Worm (Caenorhabditis elegans) whole organism, L1 larva: ENCODE measurements around the gene odd-1.
A peak's percentile ranks its signal among the peaks of the same experiment; 100 is the strongest.

Source experiments
- C16A3.4 ChIP-seq: fragments of 150-350 bp; optimal IDR thresholded peaks from 2 replicates; lab custom pipeline; 2014; ENCODE audit warnings: missing biosample characterization, missing genetic modification characterization
- C34B4.2 ChIP-seq: sonication (generic microtip); optimal IDR thresholded peaks from 2 replicates; lab custom pipeline; 2017; ENCODE audit warnings: mild to moderate bottlenecking, missing genetic modification characterization, missing compliant biosample characterization
- F16B12.6 ChIP-seq: fragments of 150-350 bp; optimal IDR thresholded peaks from 2 replicates; lab custom pipeline; 2014; ENCODE audit warnings: missing biosample characterization, missing genetic modification characterization
- Y116A8C.19 ChIP-seq: sonication (generic microtip); optimal IDR thresholded peaks from 2 replicates; lab custom pipeline; 2016; ENCODE audit warnings: missing compliant biosample characterization, missing genetic modification characterization, borderline replicate concordance
- aha-1 ChIP-seq: fragments of 150-350 bp; optimal IDR thresholded peaks from 2 replicates; lab custom pipeline; 2014; ENCODE audit warnings: missing biosample characterization, missing genetic modification characterization
- alr-1 ChIP-seq: fragments of 200-800 bp; sonication (Bioruptor generic); optimal IDR thresholded peaks from 2 replicates; lab custom pipeline; 2018; ENCODE audit warnings: borderline replicate concordance, mild to moderate bottlenecking, missing genetic modification characterization, missing compliant biosample characterization
- aly-2 ChIP-seq: fragments of 150-350 bp; optimal IDR thresholded peaks from 2 replicates; lab custom pipeline; 2014; ENCODE audit warnings: missing biosample characterization, missing genetic modification characterization
- ama-1 ChIP-seq: fragments of 150-350 bp; optimal IDR thresholded peaks from 2 replicates; lab custom pipeline; 2014
- blmp-1 ChIP-seq: fragments of 150-350 bp; optimal IDR thresholded peaks from 2 replicates; lab custom pipeline; 2014; ENCODE audit warnings: missing biosample characterization, missing genetic modification characterization
- ceh-63 ChIP-seq: fragments of 200-800 bp; sonication (Bioruptor generic); optimal IDR thresholded peaks from 2 replicates; lab custom pipeline; 2018; ENCODE audit warnings: mild to moderate bottlenecking, missing genetic modification characterization, missing compliant biosample characterization
- ceh-8 ChIP-seq: fragments of 200-800 bp; sonication (Bioruptor generic); optimal IDR thresholded peaks from 2 replicates; lab custom pipeline; 2018; ENCODE audit warnings: mild to moderate bottlenecking, missing genetic modification characterization, moderate library complexity, missing compliant biosample characterization
- ceh-82 ChIP-seq, 3 experiments: fragments of 150-350 bp in 1 of 3; sonication (generic microtip) in 2 of 3; optimal IDR thresholded peaks; 2 replicates each; lab custom pipeline; 2014 to 2017; ENCODE audit warnings: missing biosample characterization in 3 of 3, missing genetic modification characterization in 3 of 3
- ces-1 ChIP-seq: fragments of 150-350 bp; optimal IDR thresholded peaks from 2 replicates; lab custom pipeline; 2014; ENCODE audit warnings: missing biosample characterization, missing genetic modification reagents, missing genetic modification characterization
- egl-13 ChIP-seq: sonication (generic microtip); optimal IDR thresholded peaks from 2 replicates; lab custom pipeline; 2016; ENCODE audit warnings: missing genotype, missing genetic modification reagents, missing genetic modification characterization, missing compliant biosample characterization
- egl-27 ChIP-seq, 2 experiments: fragments of 150-350 bp in 1 of 2; sonication (generic microtip); optimal IDR thresholded peaks; 3 replicates each; lab custom pipeline; 2017 to 2018; ENCODE audit warnings: missing biosample characterization in 2 of 2, missing genetic modification characterization in 2 of 2, missing genetic modification reagents in 2 of 2
- elt-3 ChIP-seq, 6 experiments: fragments of 150-350 bp in 1 of 6; sonication (generic microtip); optimal IDR thresholded peaks; 2 replicates each; lab custom pipeline; 2017 to 2018; ENCODE audit warnings: missing biosample characterization in 6 of 6, missing genetic modification characterization in 6 of 6, inconsistent platforms in 1 of 6
- fkh-10 ChIP-seq: sonication (generic microtip); optimal IDR thresholded peaks from 2 replicates; lab custom pipeline; 2017; ENCODE audit warnings: missing biosample characterization, missing genetic modification reagents, missing genetic modification characterization
- fkh-4 ChIP-seq: sonication (generic microtip); optimal IDR thresholded peaks from 2 replicates; lab custom pipeline; 2016; ENCODE audit warnings: missing compliant biosample characterization, missing genetic modification characterization, borderline replicate concordance
- grh-1 ChIP-seq: fragments of 200-800 bp; sonication (Bioruptor generic); IDR thresholded peaks from 2 replicates; pipeline ENCODE4 v1.3.6; 2022; ENCODE audit warnings: missing genetic modification reagents, missing genetic modification characterization, missing compliant biosample characterization
- hlh-17 ChIP-seq: fragments of 200-800 bp; sonication (Bioruptor generic); optimal IDR thresholded peaks from 2 replicates; lab custom pipeline; 2018; ENCODE audit warnings: missing genetic modification characterization, mild to moderate bottlenecking, missing compliant biosample characterization, moderate library complexity, borderline replicate concordance
- hlh-4 ChIP-seq: sonication (generic microtip); optimal IDR thresholded peaks from 2 replicates; lab custom pipeline; 2016; ENCODE audit warnings: mild to moderate bottlenecking, missing genetic modification characterization, missing compliant biosample characterization
- hpl-2 ChIP-seq: fragments of 150-350 bp; optimal IDR thresholded peaks from 2 replicates; lab custom pipeline; 2014; ENCODE audit warnings: missing biosample characterization, missing genetic modification reagents, missing genetic modification characterization
- jun-1 ChIP-seq: fragments of 150-350 bp; optimal IDR thresholded peaks from 2 replicates; lab custom pipeline; 2014; ENCODE audit warnings: missing biosample characterization, missing genetic modification reagents, missing genetic modification characterization
- lin-13 ChIP-seq: fragments of 150-350 bp; optimal IDR thresholded peaks from 2 replicates; lab custom pipeline; 2014; ENCODE audit warnings: missing biosample characterization, missing genetic modification reagents, missing genetic modification characterization
- lin-14 ChIP-seq: fragments of 200-800 bp; sonication (Bioruptor generic); optimal IDR thresholded peaks from 2 replicates; lab custom pipeline; 2018; ENCODE audit warnings: mild to moderate bottlenecking, missing genetic modification characterization, moderate library complexity, missing compliant biosample characterization
- lin-15B ChIP-seq: fragments of 150-350 bp; sonication (generic microtip); optimal IDR thresholded peaks from 3 replicates; lab custom pipeline; 2014; ENCODE audit warnings: missing biosample characterization, missing genetic modification characterization
- lin-35 ChIP-seq, 2 experiments: fragments of 150-350 bp; optimal IDR thresholded peaks; 2 replicates each; lab custom pipeline; 2014; ENCODE audit warnings: missing biosample characterization in 2 of 2, missing genetic modification characterization in 2 of 2, missing genetic modification reagents in 2 of 2
- lin-39 ChIP-seq: fragments of 150-350 bp; optimal IDR thresholded peaks from 2 replicates; lab custom pipeline; 2014; ENCODE audit warnings: missing biosample characterization, missing genetic modification reagents, missing genetic modification characterization
- lir-3 ChIP-seq: sonication (generic microtip); optimal IDR thresholded peaks from 2 replicates; lab custom pipeline; 2016; ENCODE audit warnings: mild to moderate bottlenecking, missing genetic modification characterization, moderate library complexity, missing compliant biosample characterization; ENCODE audit not compliant: poor library complexity
- lsy-2 ChIP-seq, 2 experiments: fragments of 150-350 bp; optimal IDR thresholded peaks; 2 replicates each; lab custom pipeline; 2014; ENCODE audit warnings: missing biosample characterization in 2 of 2, missing genetic modification characterization in 2 of 2
- mdl-1 ChIP-seq, 2 experiments: fragments of 150-350 bp; optimal IDR thresholded peaks; 2 replicates each; lab custom pipeline; 2014 to 2017; ENCODE audit warnings: missing biosample characterization in 2 of 2, missing genetic modification characterization in 2 of 2, inconsistent platforms in 1 of 2
- mep-1 ChIP-seq: fragments of 150-350 bp; optimal IDR thresholded peaks from 2 replicates; lab custom pipeline; 2014; ENCODE audit warnings: missing biosample characterization, missing genetic modification characterization
- nhr-11 ChIP-seq: fragments of 150-350 bp; optimal IDR thresholded peaks from 2 replicates; lab custom pipeline; 2014; ENCODE audit warnings: missing biosample characterization, missing genetic modification characterization
- nhr-12 ChIP-seq: sonication (generic microtip); optimal IDR thresholded peaks from 2 replicates; lab custom pipeline; 2017; ENCODE audit warnings: missing biosample characterization, missing genetic modification characterization
- nhr-19 ChIP-seq: fragments of 200-800 bp; sonication (Bioruptor generic); conservative IDR thresholded peaks from 2 replicates; pipeline ENCODE4 v1.3.6; 2022; ENCODE audit warnings: missing genetic modification characterization, missing compliant biosample characterization
- nhr-20 ChIP-seq: sonication (generic microtip); optimal IDR thresholded peaks from 2 replicates; lab custom pipeline; 2016; ENCODE audit warnings: mild to moderate bottlenecking, missing genetic modification characterization, missing compliant biosample characterization
- nhr-28 ChIP-seq: fragments of 150-350 bp; optimal IDR thresholded peaks from 2 replicates; lab custom pipeline; 2014; ENCODE audit warnings: missing biosample characterization, missing genetic modification characterization
- nhr-71 ChIP-seq: sonication (generic microtip); optimal IDR thresholded peaks from 2 replicates; lab custom pipeline; 2016; ENCODE audit warnings: mild to moderate bottlenecking, missing genetic modification characterization, moderate library complexity, missing compliant biosample characterization
- nhr-77 ChIP-seq: fragments of 150-350 bp; optimal IDR thresholded peaks from 2 replicates; lab custom pipeline; 2014; ENCODE audit warnings: missing biosample characterization, missing genetic modification characterization
- nhr-84 ChIP-seq: sonication (generic microtip); optimal IDR thresholded peaks from 2 replicates; lab custom pipeline; 2017; ENCODE audit warnings: missing biosample characterization, missing genetic modification characterization
- pag-3 ChIP-seq: sonication (generic microtip); optimal IDR thresholded peaks from 2 replicates; lab custom pipeline; 2017; ENCODE audit warnings: missing genetic modification characterization, mild to moderate bottlenecking, missing compliant biosample characterization, antibody characterized with exemption, borderline replicate concordance; ENCODE audit not compliant: insufficient read depth
- pax-3 ChIP-seq: fragments of 200-800 bp; sonication (Bioruptor generic); optimal IDR thresholded peaks from 2 replicates; lab custom pipeline; 2018; ENCODE audit warnings: mild to moderate bottlenecking, missing genetic modification characterization, moderate library complexity, missing compliant biosample characterization
- rnt-1 ChIP-seq: sonication (generic microtip); optimal IDR thresholded peaks from 2 replicates; lab custom pipeline; 2016; ENCODE audit warnings: mild to moderate bottlenecking, missing genetic modification characterization, moderate library complexity, missing compliant biosample characterization
- skn-1 ChIP-seq: fragments of 150-350 bp; optimal IDR thresholded peaks from 2 replicates; lab custom pipeline; 2014; ENCODE audit warnings: missing biosample characterization, missing genetic modification characterization
- snpc-4 ChIP-seq: fragments of 150-350 bp; optimal IDR thresholded peaks from 2 replicates; lab custom pipeline; 2014; ENCODE audit warnings: missing biosample characterization, missing genetic modification characterization
- sox-4 ChIP-seq: sonication (generic microtip); optimal IDR thresholded peaks from 2 replicates; lab custom pipeline; 2016; ENCODE audit warnings: missing genetic modification characterization, missing compliant biosample characterization
- sptf-1 ChIP-seq: fragments of 150-350 bp; optimal IDR thresholded peaks from 2 replicates; lab custom pipeline; 2014; ENCODE audit warnings: missing biosample characterization, missing genetic modification characterization
- tlp-1 ChIP-seq: fragments of 150-350 bp; optimal IDR thresholded peaks from 2 replicates; lab custom pipeline; 2014; ENCODE audit warnings: missing biosample characterization, missing genetic modification characterization
- unc-30 ChIP-seq: sonication (generic microtip); optimal IDR thresholded peaks from 2 replicates; lab custom pipeline; 2017; ENCODE audit warnings: missing biosample characterization, missing genetic modification characterization
- unc-86 ChIP-seq: sonication (generic microtip); optimal IDR thresholded peaks from 2 replicates; lab custom pipeline; 2016; ENCODE audit warnings: missing genetic modification characterization, missing compliant biosample characterization
- vab-15 ChIP-seq: sonication (generic microtip); optimal IDR thresholded peaks from 2 replicates; lab custom pipeline; 2017; ENCODE audit warnings: missing genotype, mild to moderate bottlenecking, missing genetic modification characterization, missing compliant biosample characterization
- zag-1 ChIP-seq: fragments of 150-350 bp; optimal IDR thresholded peaks from 2 replicates; lab custom pipeline; 2014; ENCODE audit warnings: missing biosample characterization, missing genetic modification characterization
- zip-4 ChIP-seq: fragments of 200-800 bp; sonication (Bioruptor generic); optimal IDR thresholded peaks from 2 replicates; lab custom pipeline; 2018; ENCODE audit warnings: mild to moderate bottlenecking, missing genetic modification characterization, moderate library complexity, missing compliant biosample characterization
- ztf-4 ChIP-seq: fragments of 150-350 bp; optimal IDR thresholded peaks from 2 replicates; lab custom pipeline; 2014; ENCODE audit warnings: missing biosample characterization, missing genetic modification characterization

The odd-1 gene

ce11 chrIII:7090545-7090944 is 17.6 kb upstream of the odd-1 start, which contains the start of gene ZK418.10:
Gene ZK418.10, minus strand, starts transcription at chrIII:7090692.
- TF ChIP-seq hlh-4 (tag; lab: Kevin White, UChicago) (no peak), hlh-17 (GFP tag; lab: Kevin White, UChicago) (no peak), lin-14 (GFP tag; lab: Kevin White, UChicago) (no peak), unc-86 (tag; lab: Kevin White, UChicago) (no peak), ces-1 (GFP tag; lab: Kevin White, UChicago) (no peak), blmp-1 (tag; lab: Kevin White, UChicago) (no peak), pax-3 (tag; lab: Kevin White, UChicago) (peak; percentile 45), alr-1 (tag; lab: Kevin White, UChicago) (no peak), lsy-2 (tag; optimal IDR thresholded peaks at IDR 0.05; lab: Kevin White, UChicago) (peak in 1 of 2 experiments; percentile 21), elt-3 (tag; optimal IDR thresholded peaks at IDR 0.05; lab: Kevin White, UChicago) (no peak), sox-4 (tag; lab: Kevin White, UChicago) (peak; percentile 68), nhr-11 (tag; lab: Kevin White, UChicago) (no peak), hpl-2 (GFP tag; lab: Kevin White, UChicago) (no peak), zip-4 (GFP tag; lab: Kevin White, UChicago) (no peak), tlp-1 (tag; lab: Kevin White, UChicago) (no peak), C34B4.2 (tag; lab: Kevin White, UChicago) (no peak), ceh-82 (tag; optimal IDR thresholded peaks at IDR 0.05; lab: Kevin White, UChicago) (no peak), nhr-84 (no peak), ztf-4 (tag; lab: Kevin White, UChicago) (no peak), pag-3 (no peak), skn-1 (tag; lab: Kevin White, UChicago) (no peak), mdl-1 (tag; optimal IDR thresholded peaks at IDR 0.05; lab: Kevin White, UChicago) (no peak), ceh-63 (GFP tag; lab: Kevin White, UChicago) (no peak), egl-27 (tag; optimal IDR thresholded peaks at IDR 0.05; lab: Kevin White, UChicago) (no peak), grh-1 (no peak), lin-15B (tag; lab: Kevin White, UChicago) (no peak), nhr-77 (tag; lab: Kevin White, UChicago) (no peak), zag-1 (tag; lab: Kevin White, UChicago) (no peak), snpc-4 (no peak), Y116A8C.19 (no peak), lin-35 (GFP tag; optimal IDR thresholded peaks at IDR 0.05; lab: Kevin White, UChicago) (no peak), jun-1 (tag; lab: Kevin White, UChicago) (no peak), egl-13 (tag; lab: Kevin White, UChicago) (no peak), nhr-71 (tag; lab: Kevin White, UChicago) (peak; percentile 65), C16A3.4 (tag; lab: Kevin White, UChicago) (no peak), lir-3 (tag; lab: Kevin White, UChicago) (no peak), lin-13 (no peak), nhr-19 (GFP tag; lab: Robert Waterston, UW) (no peak), ama-1 (no peak), unc-30 (tag; lab: Kevin White, UChicago) (no peak), aly-2 (tag; lab: Kevin White, UChicago) (no peak), nhr-20 (tag; lab: Kevin White, UChicago) (peak; percentile 24), nhr-28 (no peak), lin-39 (tag; lab: Kevin White, UChicago) (no peak), fkh-4 (tag; lab: Kevin White, UChicago) (no peak), mep-1 (tag; lab: Kevin White, UChicago) (no peak), rnt-1 (tag; lab: Kevin White, UChicago) (no peak), ceh-8 (GFP tag; lab: Kevin White, UChicago) (no peak), fkh-10 (no peak), F16B12.6 (tag; lab: Kevin White, UChicago) (no peak), nhr-12 (tag; lab: Kevin White, UChicago) (no peak), aha-1 (tag; lab: Kevin White, UChicago) (no peak), sptf-1 (tag; lab: Kevin White, UChicago) (no peak), vab-15 (tag; lab: Kevin White, UChicago) (no peak)
